Worm (Caenorhabditis elegans): Measurements from ENCODE around the gene lrr-1.
A peak's percentile ranks its signal among the peaks of the same experiment; 100 is the strongest.

Gene lrr-1

DNA sequence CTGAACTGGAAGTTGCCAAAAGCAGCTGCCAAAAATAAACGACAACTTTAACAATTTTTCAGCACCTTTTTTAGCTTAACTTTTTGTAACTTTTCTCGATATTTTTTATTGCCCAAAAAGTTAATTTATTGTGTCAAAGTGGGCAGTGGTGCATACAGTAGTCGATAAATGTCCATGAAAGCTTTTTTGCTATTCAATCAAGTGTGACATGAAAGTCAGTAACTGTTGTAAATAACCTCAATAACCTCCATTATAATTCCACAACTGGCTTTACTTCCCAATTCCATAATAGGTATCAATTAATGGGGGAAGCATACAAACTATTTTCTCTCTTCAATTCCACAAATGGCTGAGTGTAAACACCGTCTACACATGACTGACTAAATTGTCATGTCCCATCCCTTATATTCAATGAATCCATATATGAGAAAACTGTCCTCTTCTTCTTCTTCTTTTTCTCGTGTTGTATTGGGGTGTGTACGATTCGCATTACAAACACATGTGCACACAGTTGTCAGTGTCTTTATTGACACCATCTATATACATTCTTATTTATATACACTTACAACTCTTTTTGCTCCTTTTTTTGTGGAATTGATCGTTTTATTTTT lies 12.1 kb upstream of the lrr-1 start:
- no peak for TF ChIP-seq fkh-10 (GFP tag; optimal IDR thresholded peaks at IDR 0.05)
- peak; percentile 18 for TF ChIP-seq ceh-31 (tag; optimal IDR thresholded peaks at IDR 0.05)

DNA sequence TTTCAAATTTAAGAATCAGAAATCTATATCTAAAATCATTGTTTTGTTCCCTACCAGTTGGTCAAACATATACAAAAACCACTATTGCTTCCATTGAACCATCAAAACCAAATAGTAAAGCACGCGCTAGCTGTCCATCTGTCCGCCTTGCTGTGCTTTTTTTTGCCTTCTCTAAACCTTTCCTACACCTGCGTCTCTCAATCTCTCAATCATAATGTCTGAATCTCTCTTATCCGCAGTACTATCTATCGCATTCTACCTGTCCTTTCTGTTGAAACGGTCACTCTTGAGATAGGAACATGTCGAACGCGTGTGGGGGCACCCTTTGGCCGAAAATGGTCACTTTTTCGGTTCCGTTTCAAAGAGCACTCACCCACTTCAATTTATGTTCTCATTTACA lies 11.0 kb upstream of the lrr-1 start:
- TF ChIP-seq nfya-1 (tag; optimal IDR thresholded peaks at IDR 0.05): peak; percentile 24
- peak; percentile 74 for TF ChIP-seq elt-2 (tag; optimal IDR thresholded peaks at IDR 0.05)
- no peak for TF ChIP-seq ceh-22 (tag; optimal IDR thresholded peaks at IDR 0.05)

DNA sequence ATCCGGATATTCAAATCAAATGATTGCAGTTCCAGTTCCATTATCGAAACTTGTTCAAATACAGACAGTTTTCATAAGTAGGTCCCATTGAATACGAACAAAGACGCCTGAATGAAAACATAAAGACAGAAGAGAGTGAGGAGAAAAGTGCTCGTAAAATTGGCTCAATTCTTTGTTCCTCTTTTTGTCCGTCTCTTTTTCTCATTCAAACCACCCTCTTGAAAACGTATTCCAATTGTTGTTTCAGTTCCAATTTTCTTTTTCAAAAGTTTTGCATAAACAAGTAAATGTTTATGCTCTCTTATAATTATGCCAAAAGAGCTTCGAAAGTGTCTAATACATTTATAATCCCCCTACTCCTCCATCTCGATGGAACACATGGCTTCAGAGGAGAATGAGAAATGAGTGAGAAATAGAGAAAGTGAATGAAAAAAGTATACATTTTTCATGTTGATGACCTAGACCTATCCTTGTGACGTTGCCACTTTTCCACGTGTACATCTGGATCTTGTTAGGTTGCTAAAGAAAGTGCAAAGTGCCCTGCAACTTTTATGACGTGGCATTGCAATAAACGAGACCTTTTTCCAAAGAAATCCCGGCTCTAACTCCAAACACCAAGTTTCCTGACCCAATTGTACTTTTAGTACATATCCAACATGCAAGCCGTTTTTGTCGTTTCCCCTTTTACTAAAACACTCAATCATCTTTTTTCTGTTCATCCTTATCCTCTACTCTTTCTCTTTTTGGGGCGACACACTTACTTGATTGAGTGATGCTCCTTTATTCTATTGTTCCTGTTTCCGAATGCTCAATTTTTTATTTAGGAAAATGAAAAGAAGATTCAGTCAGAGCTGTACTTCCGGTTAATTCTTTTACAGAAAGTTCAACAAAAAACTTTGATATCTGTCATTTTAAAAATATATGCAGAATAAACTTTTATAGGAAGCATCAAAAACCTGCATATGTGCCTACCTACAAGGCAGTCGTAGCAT lies 10.3 kb upstream of the lrr-1 start:
- TF ChIP-seq ceh-14 (tag; optimal IDR thresholded peaks at IDR 0.05) (no peak), unc-42 (tag; optimal IDR thresholded peaks at IDR 0.05) (peak; percentile 22)

DNA sequence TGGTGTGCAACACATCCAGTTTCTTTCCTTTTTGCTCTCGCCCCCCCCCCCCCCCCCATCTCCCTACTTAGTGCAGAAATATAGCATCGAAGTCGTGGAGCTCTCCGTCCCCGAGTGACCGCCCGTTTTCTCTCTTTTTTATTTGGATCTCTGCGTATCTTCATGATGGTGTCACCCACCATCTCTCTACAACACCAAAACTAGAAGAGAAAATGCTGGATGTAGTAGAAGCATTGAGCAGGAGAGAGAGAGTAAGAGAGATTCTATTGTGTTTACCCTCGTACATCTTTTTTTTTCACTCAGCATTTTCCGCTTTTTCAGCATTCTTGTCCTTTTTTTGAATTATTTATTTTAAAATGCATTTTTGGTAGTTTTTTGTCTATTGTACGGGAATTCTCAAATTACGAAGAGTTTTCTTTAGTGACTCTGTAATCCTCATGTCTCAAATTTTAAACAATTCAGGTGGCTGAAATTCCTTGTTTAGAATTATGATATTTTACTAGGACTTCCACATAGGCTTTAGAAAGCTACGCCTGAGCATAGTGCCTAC lies 6.2 kb upstream of the lrr-1 start:
- TF ChIP-seq ceh-30 (tag; optimal IDR thresholded peaks at IDR 0.05) (no peak), ceh-31 (tag; optimal IDR thresholded peaks at IDR 0.05) (no peak), npax-4 (tag; optimal IDR thresholded peaks at IDR 0.05) (no peak)

DNA sequence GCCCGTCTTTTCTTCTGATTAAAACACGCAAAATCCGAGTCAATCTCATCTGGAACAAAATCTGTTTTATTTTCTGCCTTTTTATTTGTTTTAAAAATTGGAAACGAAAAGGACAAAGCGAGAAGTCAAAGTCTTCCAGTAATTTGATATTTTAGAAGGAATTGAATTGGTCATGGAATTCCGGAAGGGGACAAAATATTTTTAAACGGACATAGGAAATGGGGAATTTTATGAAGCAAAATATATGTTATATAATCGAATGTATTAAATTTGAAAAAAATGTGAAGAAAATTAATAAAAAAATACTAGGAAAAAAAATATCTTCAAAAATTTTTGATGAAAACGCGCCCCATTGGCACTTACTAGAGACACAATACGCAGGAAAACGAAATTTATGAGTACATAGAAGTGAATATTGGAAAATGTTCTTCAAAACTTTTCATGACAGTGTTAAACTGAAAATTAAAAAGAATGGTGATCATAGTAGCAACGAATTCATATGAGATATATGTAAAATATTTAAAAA lies 4.5 kb upstream of the lrr-1 start, which contains the start of gene F33G12.7:
Gene F33G12.7, minus strand, starts transcription at position 51 of the 526 bp plus-strand sequence.
- no peak for TF ChIP-seq C08G9.2 (tag; optimal IDR thresholded peaks at IDR 0.05)
- no peak for TF ChIP-seq zip-5 (tag; optimal IDR thresholded peaks at IDR 0.05)
- peak; percentile 62 for TF ChIP-seq elt-2 (tag; optimal IDR thresholded peaks at IDR 0.05)
- TF ChIP-seq syd-9 (tag; optimal IDR thresholded peaks at IDR 0.05): no peak
- TF ChIP-seq hlh-8 (tag; optimal IDR thresholded peaks at IDR 0.05): no peak
- no peak for TF ChIP-seq pat-9 (tag; optimal IDR thresholded peaks at IDR 0.05)
- TF ChIP-seq sox-4 (tag; optimal IDR thresholded peaks at IDR 0.05): no peak
- no peak for TF ChIP-seq madf-2 (tag; optimal IDR thresholded peaks at IDR 0.05)
- no peak for TF ChIP-seq ceh-24 (tag; optimal IDR thresholded peaks at IDR 0.05)

DNA sequence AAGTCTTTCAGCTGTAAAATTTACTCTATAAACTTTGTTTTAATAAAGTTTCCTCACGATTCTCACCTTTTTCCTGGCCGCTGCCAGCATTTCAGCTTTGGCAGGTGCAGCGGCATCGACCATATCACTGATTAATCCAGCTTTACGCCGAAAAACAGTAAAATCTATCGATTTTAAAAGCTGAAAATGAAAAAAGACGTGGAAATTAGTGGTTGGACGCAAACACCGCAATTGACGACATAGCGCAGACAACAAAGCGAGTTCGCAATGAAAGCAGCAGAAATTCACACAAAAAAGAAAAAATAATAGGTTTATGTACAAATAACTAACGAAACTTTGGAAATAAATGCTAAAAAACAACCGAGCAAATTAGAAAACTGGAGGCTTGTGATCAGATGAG lies 3.7 kb upstream of the lrr-1 start, which contains the start of gene golg-2:
Gene golg-2, minus strand, starts transcription at position 180 of the 400 bp plus-strand sequence.
- TF ChIP-seq fax-1 (tag; optimal IDR thresholded peaks at IDR 0.05): no peak
- no peak for TF ChIP-seq eyg-1 (tag; optimal IDR thresholded peaks at IDR 0.05)
- TF ChIP-seq unc-42 (tag; optimal IDR thresholded peaks at IDR 0.05): no peak
- no peak for TF ChIP-seq lim-6 (tag; optimal IDR thresholded peaks at IDR 0.05)
- TF ChIP-seq elt-2 (tag; optimal IDR thresholded peaks at IDR 0.05): peak; percentile 45

DNA sequence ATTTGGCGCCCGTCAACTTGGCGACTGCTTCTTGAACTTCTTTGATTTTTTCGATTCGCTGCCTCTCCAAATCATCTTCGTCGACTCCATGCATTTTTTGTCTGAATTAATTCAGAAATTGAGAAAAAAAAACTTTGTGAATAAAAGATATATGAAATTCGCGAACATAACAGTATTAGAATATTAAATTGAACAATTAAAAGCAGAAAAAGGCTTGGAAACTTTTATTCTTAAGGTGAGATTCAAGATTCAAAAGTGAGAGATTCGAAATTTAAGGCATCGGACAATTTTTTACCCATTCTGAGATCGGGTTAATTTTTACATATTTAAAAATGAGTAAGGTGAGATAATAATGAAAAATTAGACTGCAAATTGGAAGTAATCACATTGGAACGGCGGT lies 2.3 kb downstream of the lrr-1 start, which contains the start of gene F33G12.3:
Gene F33G12.3, minus strand, starts transcription at position 101 of the 400 bp plus-strand sequence.
- TF ChIP-seq T23F11.4 (GFP tag; optimal IDR thresholded peaks at IDR 0.05) (no peak), sox-2 (GFP tag; IDR thresholded peaks at IDR 0.05) (no peak), nhr-232 (tag; optimal IDR thresholded peaks at IDR 0.05) (no peak), lin-11 (tag; optimal IDR thresholded peaks at IDR 0.05) (no peak), unc-55 (GFP tag; optimal IDR thresholded peaks at IDR 0.05) (no peak), nhr-11 (tag; optimal IDR thresholded peaks at IDR 0.05) (no peak), elt-4 (tag; optimal IDR thresholded peaks at IDR 0.05) (no peak), ceh-14 (tag; optimal IDR thresholded peaks at IDR 0.05) (no peak)

All from whole organism, late embryonic.